Fruit fly (Drosophila melanogaster) whole organism, larva: ENCODE data around the gene CCHa2.

Source experiments
- noc ChIP-seq: fragments of 200-800 bp; sonication (Bioruptor generic); optimal IDR thresholded peaks from 3 replicates; lab custom pipeline; 2019; ENCODE audit warnings: missing biosample characterization, mild to moderate bottlenecking, missing genetic modification characterization, moderate library complexity

The CCHa2 gene

DNA sequence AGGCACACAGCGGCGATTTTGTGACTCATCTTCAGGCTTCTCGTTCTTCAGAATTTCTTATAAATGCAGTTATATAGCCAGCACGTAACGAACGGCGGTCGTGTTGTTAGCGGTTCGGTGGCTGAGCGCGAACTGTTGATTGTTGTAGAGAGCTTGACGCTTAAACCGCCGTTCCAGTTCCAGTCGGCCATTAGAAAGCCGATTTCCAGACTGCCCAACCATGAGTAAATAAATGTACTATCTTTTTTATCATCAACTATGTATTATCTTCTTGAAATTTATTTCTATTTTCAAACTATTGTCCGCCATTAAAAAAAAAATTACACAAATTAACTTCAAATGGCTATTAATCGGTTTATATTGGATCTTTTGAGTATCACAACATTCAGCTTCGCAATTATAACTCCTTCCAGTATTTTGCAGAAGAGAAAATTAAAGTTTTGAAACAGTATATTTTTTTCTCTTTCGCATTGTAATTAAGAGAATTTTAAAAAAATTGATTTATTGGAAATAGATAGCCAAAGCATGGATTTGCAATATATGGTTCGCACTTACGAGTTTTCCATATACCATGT lies 6.8 kb upstream of the CCHa2 start, which contains the start of gene GILT1:
Gene GILT1 (minus strand): TSS at position 141 of the 575 bp plus-strand sequence.
- TF ChIP-seq noc (tag; lab: Kevin White, UChicago), result no peak

DNA sequence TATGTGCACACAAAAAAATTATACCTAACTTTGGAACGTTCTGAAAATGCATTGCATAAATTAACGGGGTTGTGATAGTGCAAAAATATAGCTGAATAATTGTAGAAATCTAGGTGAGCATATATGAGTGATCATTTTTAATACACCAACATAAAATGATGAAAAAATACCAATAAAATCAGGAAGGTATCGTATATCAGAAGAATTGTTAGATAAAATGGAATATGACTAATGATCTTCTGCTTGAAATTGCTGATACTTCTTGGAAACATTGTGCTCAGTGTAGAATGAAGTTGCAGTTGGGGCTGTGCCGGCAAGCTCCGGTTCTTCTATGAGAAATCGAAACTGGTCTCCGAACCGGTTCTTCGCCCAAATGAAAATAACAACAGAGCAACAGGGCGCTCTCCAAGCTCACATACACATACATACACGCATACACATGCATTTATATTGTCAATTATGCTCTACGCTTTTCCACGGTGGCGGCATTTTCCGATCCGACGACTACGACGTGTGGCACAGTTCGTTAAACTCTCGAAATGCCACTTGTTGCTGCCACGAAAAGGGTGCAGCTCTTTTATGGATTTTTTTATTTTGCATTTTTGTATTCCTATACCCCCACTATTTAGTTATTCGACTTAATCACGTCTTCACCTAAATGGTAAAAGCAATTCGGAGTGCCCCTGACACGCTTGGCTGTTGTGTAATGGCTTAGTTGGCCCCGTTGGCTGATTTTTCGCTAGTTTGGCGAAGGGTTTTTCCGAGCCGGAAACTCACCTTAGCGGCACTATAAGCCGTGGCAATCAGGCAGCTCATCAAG lies 6.1 kb upstream of the CCHa2 start:
- peak; percentile 94 for TF ChIP-seq noc (tag; lab: Kevin White, UChicago)

DNA sequence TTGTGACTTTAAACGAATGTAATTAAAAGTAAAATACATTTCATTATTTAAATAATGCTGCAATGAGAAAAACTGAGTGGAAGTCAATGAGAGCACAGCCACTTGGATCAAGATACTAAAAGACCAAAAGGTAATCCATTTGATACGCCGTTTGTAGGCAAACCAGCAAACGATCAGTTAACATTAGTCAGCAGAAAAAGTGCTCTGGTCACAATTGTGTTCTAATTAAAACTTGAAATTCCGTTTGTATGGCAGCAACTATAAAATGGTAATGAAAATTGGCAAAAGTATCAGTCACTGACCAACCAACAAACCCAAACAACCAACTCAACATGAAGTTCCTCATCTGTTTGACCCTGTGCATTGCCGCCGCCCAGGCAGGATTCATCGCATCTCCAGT lies 2.5 kb upstream of the CCHa2 start, which contains the start of gene CG14377:
Gene CG14377 (plus strand): TSS at position 301 of the 400 bp plus-strand sequence.
- TF ChIP-seq noc (tag; lab: Kevin White, UChicago), result no peak

DNA sequence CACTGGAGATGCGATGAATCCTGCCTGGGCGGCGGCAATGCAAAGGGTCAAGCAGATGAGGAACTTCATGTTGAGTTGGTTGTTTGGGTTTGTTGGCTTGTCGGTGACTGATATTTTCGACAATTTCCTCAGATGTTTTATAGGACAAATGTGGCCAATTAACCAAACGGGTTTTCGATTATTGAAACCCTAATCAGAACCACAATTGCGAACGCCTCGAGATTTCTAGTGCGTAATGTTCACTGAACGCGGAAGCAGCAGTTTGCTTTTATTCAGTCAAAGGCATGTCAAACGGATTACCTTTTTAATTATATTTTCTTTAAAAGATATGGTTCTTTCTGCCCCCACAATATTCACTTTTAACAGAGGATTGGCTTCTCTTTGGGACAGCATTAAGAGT lies 2.0 kb upstream of the CCHa2 start, which contains the start of gene CG14374:
Gene CG14374 (minus strand): TSS at position 101 of the 400 bp plus-strand sequence.
- no peak for TF ChIP-seq noc (tag; lab: Kevin White, UChicago)

DNA sequence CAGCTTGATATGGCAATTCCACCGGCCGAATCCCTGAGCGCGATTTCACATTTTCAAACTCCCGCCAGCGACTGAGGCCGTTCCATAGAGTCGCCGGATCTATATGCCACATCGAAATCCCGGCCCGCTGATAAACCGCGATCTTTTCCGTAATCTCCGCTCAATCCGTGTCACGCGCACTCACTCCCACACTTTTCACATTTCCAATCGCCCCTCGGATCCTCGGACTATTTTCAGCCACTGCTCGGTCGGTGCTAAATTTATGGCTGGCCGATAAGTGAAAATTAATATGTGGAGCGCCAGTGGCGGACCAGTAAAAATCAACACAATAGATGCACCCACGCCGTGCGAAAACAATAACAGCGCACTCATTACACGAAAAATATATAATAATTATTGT lies 2.0 kb downstream of the CCHa2 start:
- no peak for TF ChIP-seq noc (tag; lab: Kevin White, UChicago)

DNA sequence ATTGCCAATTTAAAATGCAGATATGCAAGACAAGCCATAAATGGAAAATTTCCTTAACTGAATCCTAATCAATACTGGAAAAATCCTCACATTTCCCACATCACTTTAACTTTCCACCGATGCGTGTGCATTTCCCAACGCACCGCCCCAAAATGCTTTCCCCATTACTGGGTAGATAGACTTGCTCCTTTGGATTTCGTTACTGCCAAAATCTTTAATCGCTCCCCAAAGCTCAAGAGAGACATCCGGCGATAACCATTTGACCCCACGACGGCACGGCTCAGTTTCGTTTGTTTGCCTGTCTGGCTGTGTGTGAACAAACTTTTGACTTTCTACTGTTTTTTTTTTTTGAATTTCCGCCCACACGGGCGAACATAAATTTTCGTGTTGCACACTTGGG lies 4.5 kb downstream of the CCHa2 start:
- TF ChIP-seq noc (tag; lab: Kevin White, UChicago), result no peak

DNA sequence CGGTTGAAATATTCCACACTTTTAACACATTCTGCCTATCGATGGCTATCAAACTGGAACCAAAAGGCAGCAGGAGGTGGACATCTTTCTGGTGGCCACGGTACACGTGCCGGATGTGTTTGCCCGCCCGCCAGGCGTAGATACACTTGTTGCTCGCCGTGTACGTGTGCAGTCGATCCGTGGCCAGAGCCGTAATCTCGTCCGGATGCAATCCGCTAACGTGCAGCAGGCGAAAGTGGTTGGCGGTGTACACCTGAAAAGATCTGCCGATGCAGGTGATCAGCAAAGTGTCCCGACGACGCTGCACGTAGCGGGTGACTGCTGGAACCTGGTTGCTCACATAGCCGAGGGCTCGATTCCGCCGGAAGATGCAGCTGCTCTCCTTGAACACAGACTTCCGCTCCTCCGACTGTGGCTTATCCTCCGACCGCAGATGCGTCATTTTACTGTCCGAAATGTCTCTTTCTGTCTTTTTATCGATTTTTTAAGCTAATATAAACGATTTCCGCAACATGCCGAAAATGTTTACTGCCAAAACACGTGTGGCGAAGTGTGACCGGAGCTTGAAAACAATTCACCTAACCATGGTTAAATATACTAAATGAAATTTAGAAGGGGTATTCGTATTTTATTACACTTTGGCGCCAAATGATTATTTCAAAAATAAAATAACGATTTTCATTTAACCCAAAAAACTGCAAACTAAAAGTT lies 6.7 kb downstream of the CCHa2 start, which contains the start of gene CG9799:
Gene CG9799 (minus strand): TSS at position 550 of the 711 bp plus-strand sequence.
- TF ChIP-seq noc (tag; lab: Kevin White, UChicago), result no peak

DNA sequence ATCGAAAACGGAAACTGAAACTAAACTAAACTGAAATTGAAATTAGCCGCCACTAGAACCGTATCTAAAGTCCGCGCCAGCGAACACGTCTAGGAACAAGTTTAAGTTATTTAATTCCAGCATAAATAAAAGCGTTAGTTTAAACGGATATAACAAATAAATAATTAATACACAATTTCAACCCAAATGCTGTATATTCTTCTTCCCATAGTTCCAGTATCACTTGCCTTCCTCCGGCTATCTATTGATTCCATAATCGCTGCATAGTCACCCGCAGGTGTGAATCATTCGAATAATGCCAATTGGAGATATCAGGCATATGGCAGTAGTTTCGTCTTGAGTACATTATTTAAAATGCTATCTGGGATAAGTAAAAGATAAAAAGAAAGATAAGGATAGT lies 9.9 kb downstream of the CCHa2 start:
- TF ChIP-seq noc (tag; lab: Kevin White, UChicago), result no peak

DNA sequence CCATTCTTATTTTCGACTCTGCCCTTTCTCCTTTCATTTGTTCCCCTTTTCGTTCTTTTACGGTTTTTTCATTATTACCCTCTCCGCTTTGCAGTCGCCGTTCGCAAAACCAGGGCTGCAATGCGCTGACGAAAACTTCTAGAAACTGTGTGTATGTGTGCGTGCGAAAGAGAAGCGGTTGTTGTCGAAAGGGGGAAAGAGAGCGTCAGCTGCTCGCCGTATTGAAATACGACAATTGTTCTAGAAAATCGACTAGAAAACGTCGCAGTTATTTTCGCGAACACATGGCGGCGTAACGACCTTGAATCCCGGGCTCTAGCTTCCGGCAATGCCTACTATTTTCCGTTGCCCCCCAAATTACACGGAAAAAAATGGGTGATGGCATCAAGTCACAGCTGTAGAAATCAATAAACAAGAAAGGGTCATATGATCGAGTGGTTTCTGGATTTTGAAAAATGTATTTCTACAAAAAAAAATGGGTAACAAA lies 12.3 kb downstream of the CCHa2 start:
- peak; percentile 1 for TF ChIP-seq noc (tag; lab: Kevin White, UChicago)

DNA sequence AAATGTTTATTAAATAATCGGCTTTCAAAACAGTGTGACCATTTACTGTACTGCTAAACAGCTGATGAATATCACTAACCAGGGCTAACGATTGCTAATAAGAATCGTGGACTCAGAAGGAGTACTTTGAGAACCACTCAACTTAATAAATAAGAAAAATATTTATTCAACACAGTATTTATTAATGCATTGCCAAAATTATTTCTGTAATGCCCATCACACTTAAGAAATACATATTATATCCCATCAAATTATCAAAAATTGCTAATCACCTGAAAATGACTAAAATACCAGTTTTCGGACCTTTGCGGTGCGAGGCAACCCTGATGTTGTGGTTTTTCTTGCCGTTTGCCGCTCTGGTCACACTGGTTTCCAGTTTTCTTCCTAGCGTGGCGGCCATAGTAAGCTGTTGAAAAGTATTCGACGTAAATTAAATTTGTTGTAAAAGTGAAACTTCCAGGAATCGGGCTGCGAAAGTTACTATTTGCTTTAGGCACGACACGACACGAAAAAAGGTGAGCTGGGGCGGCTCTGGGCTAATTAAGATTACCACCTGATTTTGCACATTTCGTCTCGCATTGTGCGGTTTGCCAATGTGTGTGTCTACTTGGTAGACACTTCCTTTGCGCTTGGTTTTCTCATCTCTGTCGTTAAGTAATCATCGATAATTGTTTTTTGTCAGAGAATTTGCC lies 13.1 kb downstream of the CCHa2 start, which contains the start of the genes mRpS21 and Droj2:
Gene mRpS21 (minus strand): TSS at position 66 of the 692 bp plus-strand sequence.
Gene Droj2 (plus strand): TSS at position 363 of the 692 bp plus-strand sequence.
- TF ChIP-seq noc (tag; lab: Kevin White, UChicago), result peak; percentile 32

DNA sequence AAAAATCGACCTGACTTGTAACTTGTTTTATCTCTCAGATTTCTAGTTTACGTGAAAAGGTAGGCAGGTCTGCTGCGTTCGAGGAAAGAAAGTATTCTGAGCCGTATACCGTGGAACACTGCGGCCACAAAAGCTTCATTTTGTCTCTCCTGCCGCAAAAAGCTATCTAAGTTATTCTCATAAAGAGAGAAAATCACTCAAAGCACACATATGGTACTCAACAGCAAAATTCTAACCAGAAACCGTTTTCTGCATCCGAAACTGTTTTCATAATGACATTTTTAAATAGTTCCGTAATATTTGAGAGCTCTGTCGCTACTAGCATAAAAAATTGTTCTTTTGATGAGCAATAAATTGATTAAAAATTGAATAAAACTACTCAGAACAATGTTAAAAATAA lies 15.3 kb downstream of the CCHa2 start, which contains the start of the genes CG9813 and CG8870:
Gene CG9813 (minus strand): TSS at position 101 of the 400 bp plus-strand sequence.
Gene CG8870 (plus strand): TSS at position 168 of the 400 bp plus-strand sequence.
- no peak for TF ChIP-seq noc (tag; lab: Kevin White, UChicago)

DNA sequence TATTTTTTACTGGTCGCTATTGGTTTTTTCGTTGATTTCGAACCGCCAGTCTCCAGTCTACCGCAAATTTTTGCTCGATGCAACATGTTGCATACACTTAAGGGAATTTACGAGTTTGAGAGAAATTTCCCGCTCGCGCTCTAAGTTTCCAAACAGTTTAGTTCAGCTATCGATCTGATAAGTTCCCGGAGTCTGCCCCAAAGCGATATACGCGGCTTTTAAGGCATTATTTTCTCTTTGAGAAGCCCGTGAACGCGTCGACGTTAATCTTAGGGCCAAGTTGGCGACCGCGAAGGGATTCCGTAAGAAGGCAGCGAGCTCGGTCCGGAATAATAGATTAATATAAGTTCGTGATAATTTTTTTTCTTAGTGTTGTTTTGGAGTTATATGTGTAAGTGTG lies 20.1 kb downstream of the CCHa2 start:
- no peak for TF ChIP-seq noc (tag; lab: Kevin White, UChicago)

DNA sequence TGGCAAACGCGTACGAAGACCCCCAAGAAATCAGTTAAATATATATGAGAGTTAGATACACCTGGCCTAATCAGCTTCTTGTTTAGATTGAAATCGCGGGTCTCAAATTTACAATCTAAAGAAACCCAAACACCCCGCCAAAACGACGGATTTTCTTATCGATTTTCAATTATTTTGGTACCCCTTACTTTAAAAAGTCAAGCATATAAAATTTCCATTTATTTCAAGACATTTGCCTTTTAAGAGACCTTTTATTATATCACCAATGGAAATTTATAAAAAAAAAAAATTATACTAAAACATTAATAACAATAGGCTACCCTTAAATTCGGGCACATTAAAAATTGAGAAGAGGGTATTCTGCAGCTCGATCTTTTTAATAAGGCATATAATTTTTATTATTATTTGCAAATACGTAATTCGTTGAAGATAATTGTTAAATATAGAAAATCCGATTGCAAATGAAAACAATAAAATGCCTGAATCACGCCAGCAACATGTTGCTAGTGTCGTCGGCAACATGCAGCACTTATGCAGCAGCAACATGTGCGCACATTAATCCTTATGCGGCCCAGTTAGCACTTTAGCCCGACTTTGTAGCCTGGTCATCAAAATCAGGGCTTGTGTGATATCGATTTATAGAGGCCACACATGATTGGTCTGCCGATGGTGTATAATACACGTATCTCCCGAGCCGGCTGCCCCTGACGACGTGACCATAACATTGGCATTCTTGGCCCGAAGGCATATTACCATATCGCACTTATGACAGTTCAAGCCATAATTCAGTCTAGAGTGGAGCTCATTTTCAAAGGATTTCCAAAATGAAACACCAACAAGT lies 22.9 kb downstream of the CCHa2 start, which contains the start of the genes Lip3 and CG34309:
Gene Lip3 (minus strand): TSS at position 65 of the 841 bp plus-strand sequence.
Gene CG34309 (plus strand): TSS at position 791 of the 841 bp plus-strand sequence.
- peak; percentile 88 for TF ChIP-seq noc (tag; lab: Kevin White, UChicago)

DNA sequence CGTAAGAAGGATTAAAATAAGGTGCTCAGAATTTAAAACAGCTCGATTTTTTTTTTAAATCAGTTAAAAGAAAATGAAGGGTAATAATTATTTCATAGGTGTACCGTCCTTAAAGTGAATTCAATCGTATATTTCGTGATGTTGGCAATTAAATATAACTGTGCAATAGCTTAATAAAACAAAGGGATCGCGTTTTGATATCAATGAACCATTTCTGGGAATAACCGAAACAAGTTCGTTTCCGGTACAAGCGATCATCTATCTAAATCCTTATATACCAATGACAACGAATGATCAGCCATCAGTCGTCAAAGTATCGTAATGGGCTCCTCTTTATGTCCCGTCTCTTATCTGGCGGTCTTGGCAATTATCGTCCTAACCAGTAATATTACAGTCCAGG lies 25.6 kb downstream of the CCHa2 start, which contains the start of gene CheA87a:
Gene CheA87a (plus strand): TSS at position 301 of the 400 bp plus-strand sequence.
- no peak for TF ChIP-seq noc (tag; lab: Kevin White, UChicago)
